Worm (Caenorhabditis elegans) whole organism, L4 larva: ENCODE data around the gene tat-3.

Experiments used
- ces-1 ChIP-seq: fragments of 150-350 bp; sonication (generic microtip); optimal IDR thresholded peaks from 4 replicates; lab custom pipeline; 2014; ENCODE audit warnings: missing biosample characterization, missing genetic modification reagents, missing genetic modification characterization
- hlh-11 ChIP-seq: fragments of 200-800 bp; sonication (Bioruptor generic); optimal IDR thresholded peaks from 2 replicates; lab custom pipeline; 2018; ENCODE audit warnings: mild to moderate bottlenecking, missing genetic modification characterization, missing compliant biosample characterization
- lin-39 ChIP-seq: fragments of 150-350 bp; optimal IDR thresholded peaks from 2 replicates; lab custom pipeline; 2014; ENCODE audit warnings: missing biosample characterization, missing genetic modification reagents, missing genetic modification characterization
- mdt-29 ChIP-seq: fragments of 200-800 bp; sonication (Bioruptor generic); IDR thresholded peaks from 2 replicates; pipeline ENCODE4 v1.3.6; 2022; ENCODE audit warnings: missing genetic modification reagents, missing genetic modification characterization, missing compliant biosample characterization
- pha-4 ChIP-seq, 2 experiments: fragments of 150-350 bp in 1 of 2; fragments of 200-800 bp in 1 of 2; sonication (Bioruptor generic) in 1 of 2; IDR thresholded peaks in 1 of 2; optimal IDR thresholded peaks in 1 of 2; 2 replicates each; pipeline versions ENCODE4 v1.3.6 to Lab custom; 2014 to 2022; ENCODE audit warnings: missing genetic modification characterization in 2 of 2, missing genetic modification reagents in 2 of 2, missing biosample characterization in 1 of 2, missing compliant biosample characterization in 1 of 2

- no peak for TF ChIP-seq pha-4 (GFP tag; IDR thresholded peaks at IDR 0.05; lab: Robert Waterston, UW)
- no peak for TF ChIP-seq pha-4 (tag; optimal IDR thresholded peaks at IDR 0.05; lab: Kevin White, UChicago)
- no peak for TF ChIP-seq hlh-11 (tag; lab: Kevin White, UChicago)
- no peak for TF ChIP-seq mdt-29 (GFP tag; lab: Robert Waterston, UW)
- TF ChIP-seq ces-1, result no peak
- no peak for TF ChIP-seq lin-39 (tag; lab: Kevin White, UChicago)
Measured at ce11 chrIII:10763032-10763431, 32.5 kb upstream of the tat-3 start, which contains the start of gene dpy-28.
